Worm (Caenorhabditis elegans) whole organism, L2 larva: ENCODE measurements around the gene C35A5.10.

ENCODE experiments used
- F13H6.1 ChIP-seq: sonication (generic microtip); optimal IDR thresholded peaks from 2 replicates; lab custom pipeline; 2016; ENCODE audit warnings: missing genetic modification characterization, missing compliant biosample characterization
- ama-1 ChIP-seq: fragments of 150-350 bp; optimal IDR thresholded peaks from 2 replicates; lab custom pipeline; 2018; ENCODE audit warnings: inconsistent platforms
- ceh-82 ChIP-seq: fragments of 150-350 bp; optimal IDR thresholded peaks from 2 replicates; lab custom pipeline; 2014; ENCODE audit warnings: missing biosample characterization, missing genetic modification characterization
- elt-1 ChIP-seq: fragments of 150-350 bp; optimal IDR thresholded peaks from 2 replicates; lab custom pipeline; 2014; ENCODE audit warnings: missing biosample characterization, missing genetic modification characterization
- elt-3 ChIP-seq: sonication (generic microtip); optimal IDR thresholded peaks from 2 replicates; lab custom pipeline; 2017; ENCODE audit warnings: missing biosample characterization, missing genetic modification characterization
- gmeb-1 ChIP-seq: fragments of 150-350 bp; optimal IDR thresholded peaks from 2 replicates; lab custom pipeline; 2014; ENCODE audit warnings: missing biosample characterization, missing genetic modification characterization
- lin-39 ChIP-seq: fragments of 150-350 bp; optimal IDR thresholded peaks from 2 replicates; lab custom pipeline; 2014; ENCODE audit warnings: missing biosample characterization, missing genetic modification reagents, missing genetic modification characterization
- mdl-1 ChIP-seq, 2 experiments: fragments of 150-350 bp in 1 of 2; sonication (generic microtip) in 1 of 2; optimal IDR thresholded peaks; 2 replicates each; lab custom pipeline; 2017; ENCODE audit warnings: missing biosample characterization in 2 of 2, missing genetic modification characterization in 2 of 2
- nhr-237 ChIP-seq: fragments of 150-350 bp; optimal IDR thresholded peaks from 2 replicates; lab custom pipeline; 2014; ENCODE audit warnings: missing biosample characterization, missing genetic modification characterization
- nhr-25 ChIP-seq: fragments of 150-350 bp; sonication (generic microtip); optimal IDR thresholded peaks from 3 replicates; lab custom pipeline; 2014; ENCODE audit warnings: missing biosample characterization, missing genetic modification characterization
- nhr-77 ChIP-seq: fragments of 150-350 bp; optimal IDR thresholded peaks from 2 replicates; lab custom pipeline; 2014; ENCODE audit warnings: missing biosample characterization, missing genetic modification characterization
- snpc-4 ChIP-seq: fragments of 150-350 bp; optimal IDR thresholded peaks from 2 replicates; lab custom pipeline; 2014; ENCODE audit warnings: missing biosample characterization, missing genetic modification characterization
- unc-39 ChIP-seq: fragments of 150-350 bp; optimal IDR thresholded peaks from 2 replicates; lab custom pipeline; 2014; ENCODE audit warnings: missing biosample characterization, missing genetic modification characterization
- zag-1 ChIP-seq: fragments of 150-350 bp; optimal IDR thresholded peaks from 2 replicates; lab custom pipeline; 2014; ENCODE audit warnings: missing biosample characterization, missing genetic modification characterization

DNA sequence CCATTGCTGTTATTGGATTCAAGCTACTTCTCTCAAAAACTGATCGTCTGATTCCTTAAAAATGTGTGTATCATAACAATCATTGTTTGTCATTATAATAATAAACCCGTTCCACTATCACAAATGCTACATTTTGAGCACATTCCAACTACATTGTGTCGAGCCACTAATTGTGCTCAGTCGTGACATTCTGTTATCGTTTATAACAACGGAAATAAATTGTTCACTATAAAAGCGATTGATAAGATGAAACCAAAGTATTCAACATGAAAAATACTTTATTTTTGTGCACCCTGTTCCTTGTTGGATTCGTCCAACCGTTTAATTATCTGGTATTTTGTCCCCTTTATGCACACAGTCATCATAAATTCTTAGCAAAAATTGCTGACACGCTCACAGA, 10.8 kb upstream of the C35A5.10 start, which contains the start of gene ugt-33:
- TF ChIP-seq F13H6.1 (tag; lab: Kevin White, UChicago) (no peak), lin-39 (tag; lab: Kevin White, UChicago) (no peak), zag-1 (no peak), mdl-1 (tag; optimal IDR thresholded peaks at IDR 0.05; lab: Kevin White, UChicago) (no peak), nhr-77 (tag; lab: Kevin White, UChicago) (no peak), nhr-237 (tag; lab: Kevin White, UChicago) (no peak), nhr-25 (no peak), snpc-4 (tag; lab: Kevin White, UChicago) (no peak), gmeb-1 (tag; lab: Kevin White, UChicago) (peak; percentile 23), elt-1 (tag; lab: Kevin White, UChicago) (no peak), unc-39 (tag; lab: Kevin White, UChicago) (no peak), elt-3 (no peak), ama-1 (no peak), ceh-82 (no peak)
